Worm (Caenorhabditis elegans): ENCODE measurements around the gene W05H9.4.

- TF ChIP-seq ztf-11 (tag; optimal IDR thresholded peaks at IDR 0.05) (no peak), R02D3.7 (tag; optimal IDR thresholded peaks at IDR 0.05) (no peak), nhr-28 (tag; optimal IDR thresholded peaks at IDR 0.05) (no peak), jun-1 (tag; optimal IDR thresholded peaks at IDR 0.05) (no peak), nhr-12 (tag; optimal IDR thresholded peaks at IDR 0.05) (no peak), nhr-23 (tag; optimal IDR thresholded peaks at IDR 0.05) (no peak), daf-12 (tag; optimal IDR thresholded peaks at IDR 0.05) (no peak), nfya-1 (tag; optimal IDR thresholded peaks at IDR 0.05; ENCODE audit: insufficient read depth) (no peak), ama-1 (optimal IDR thresholded peaks at IDR 0.05) (no peak)
Observed at ce11 chrX:6245499-6245898, 17.9 kb upstream of the W05H9.4 start.

Data from whole organism, L3 larva.